Worm (Caenorhabditis elegans) whole organism, L4/young adult: ENCODE data around the gene ZK1320.2.

Experiments
- W03F9.2 ChIP-seq: fragments of 150-350 bp; optimal IDR thresholded peaks from 2 replicates; lab custom pipeline; 2014; ENCODE audit warnings: missing biosample characterization, missing genetic modification characterization
- him-1 ChIP-seq: sonication (generic microtip); optimal IDR thresholded peaks from 2 replicates; lab custom pipeline; 2016; ENCODE audit warnings: missing genotype, missing genetic modification reagents, missing genetic modification characterization, missing compliant biosample characterization

DNA sequence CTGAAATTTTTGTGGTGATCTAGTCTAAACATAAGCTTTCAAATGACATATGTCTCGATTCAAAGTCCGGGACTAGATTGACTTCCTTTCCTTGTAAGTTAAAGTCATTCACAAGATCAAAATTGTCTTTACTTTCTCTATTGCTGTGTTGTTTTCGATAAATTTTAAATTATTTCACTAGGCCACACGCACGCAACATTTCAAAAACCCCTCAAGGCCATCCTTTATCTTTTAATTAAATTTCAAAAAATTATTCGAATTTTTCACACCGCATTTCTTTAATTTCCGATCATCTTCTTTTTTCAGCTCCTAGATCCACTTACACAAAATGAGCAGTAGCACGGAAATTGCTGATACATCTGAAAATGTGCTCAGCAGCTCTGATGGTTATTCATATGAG is 22.5 kb downstream of the ZK1320.2 start, which contains the start of gene ZK1307.7:
- TF ChIP-seq him-1 (tag; lab: Kevin White, UChicago) (no peak), W03F9.2 (tag; lab: Kevin White, UChicago) (no peak)
